Worm (Caenorhabditis elegans) whole organism, late embryonic: ENCODE measurements around the gene C35B1.3.

Experiments used
- K02D7.2 ChIP-seq: sonication (generic microtip); optimal IDR thresholded peaks from 2 replicates; lab custom pipeline; 2017; ENCODE audit warnings: mild to moderate bottlenecking, missing genetic modification characterization, missing compliant biosample characterization
- ama-1 ChIP-seq: fragments of 150-350 bp; optimal IDR thresholded peaks from 2 replicates; lab custom pipeline; 2014
- dmd-4 ChIP-seq: sonication (generic microtip); optimal IDR thresholded peaks from 2 replicates; lab custom pipeline; 2016; ENCODE audit warnings: borderline replicate concordance, missing genetic modification characterization, missing compliant biosample characterization
- elt-2 ChIP-seq: sonication (generic microtip); optimal IDR thresholded peaks from 2 replicates; lab custom pipeline; 2016; ENCODE audit warnings: missing genetic modification reagents, missing genetic modification characterization, missing compliant biosample characterization
- fkh-10 ChIP-seq: fragments of 150-350 bp; optimal IDR thresholded peaks from 2 replicates; lab custom pipeline; 2014; ENCODE audit warnings: missing biosample characterization, missing genetic modification reagents, missing genetic modification characterization
- nhr-11 ChIP-seq: fragments of 150-350 bp; optimal IDR thresholded peaks from 2 replicates; lab custom pipeline; 2014; ENCODE audit warnings: missing biosample characterization, missing genetic modification characterization
- pqm-1 ChIP-seq: sonication (generic microtip); optimal IDR thresholded peaks from 2 replicates; lab custom pipeline; 2016; ENCODE audit warnings: missing genetic modification characterization, missing compliant biosample characterization
- sox-4 ChIP-seq: sonication (generic microtip); optimal IDR thresholded peaks from 2 replicates; lab custom pipeline; 2017; ENCODE audit warnings: mild to moderate bottlenecking, missing genetic modification characterization, inconsistent platforms, missing compliant biosample characterization
- tbx-2 ChIP-seq: sonication (generic microtip); optimal IDR thresholded peaks from 2 replicates; lab custom pipeline; 2016; ENCODE audit warnings: missing genetic modification characterization, missing compliant biosample characterization

- TF ChIP-seq elt-2 (no peak), dmd-4 (tag; lab: Kevin White, UChicago) (no peak), ama-1 (no peak), nhr-11 (tag; lab: Kevin White, UChicago) (no peak), tbx-2 (tag; lab: Kevin White, UChicago) (no peak), fkh-10 (GFP tag; lab: Kevin White, UChicago) (no peak), K02D7.2 (tag; lab: Kevin White, UChicago) (no peak), sox-4 (tag; lab: Kevin White, UChicago) (no peak), pqm-1 (tag; lab: Kevin White, UChicago) (no peak)
These were observed 17.4 kb upstream of the C35B1.3 start, which contains the start of gene ilys-6 for ce11 chrIV:4063573-4063972.
